Fruit fly (Drosophila melanogaster) whole organism, prepupa: ENCODE results near the gene CG32487.

Experiments used
- Lpt ChIP-seq: fragments of 200-800 bp; sonication (Bioruptor generic); optimal IDR thresholded peaks from 3 replicates; lab custom pipeline; 2016; ENCODE audit warnings: missing biosample characterization, missing genetic modification characterization
- fd59A ChIP-seq: fragments of 200-800 bp; sonication (Bioruptor generic); optimal IDR thresholded peaks from 2 replicates; lab custom pipeline; 2017; ENCODE audit warnings: missing biosample characterization, mild to moderate bottlenecking, missing genetic modification characterization, missing genetic modification reagents
- pdm3 ChIP-seq: fragments of 200-800 bp; sonication (Bioruptor generic); optimal IDR thresholded peaks from 3 replicates; lab custom pipeline; 2016; ENCODE audit warnings: missing biosample characterization, missing genetic modification characterization

dm6 chr3L:2994872-2995271 lies 22.2 kb downstream of the CG32487 start, which contains the start of gene CG2113:
- no peak for TF ChIP-seq fd59A (GFP tag; lab: Kevin White, UChicago)
- no peak for TF ChIP-seq Lpt (GFP tag; lab: Kevin White, UChicago)
- no peak for TF ChIP-seq pdm3
